Worm (Caenorhabditis elegans): ENCODE results near the gene hsp-75.

The hsp-75 gene

ce11 chrIII:7247740-7248139 is 21.2 kb upstream of the hsp-75 start, which contains the start of gene zmp-6:
zmp-6 (minus strand) TSS chrIII:7247840.
- TF ChIP-seq F10E7.11 (tag; optimal IDR thresholded peaks at IDR 0.05) = no peak
- TF ChIP-seq lsy-27 (tag; optimal IDR thresholded peaks at IDR 0.05; ENCODE audit: borderline replicate concordance, insufficient read depth) = no peak
- no peak for TF ChIP-seq dpff-1 (tag; optimal IDR thresholded peaks at IDR 0.05)
- no peak for TF ChIP-seq F49E8.2 (tag; optimal IDR thresholded peaks at IDR 0.05; ENCODE audit: insufficient read depth)
- no peak for TF ChIP-seq attf-6 (GFP tag; IDR thresholded peaks at IDR 0.05)
- TF ChIP-seq madf-10 (tag; optimal IDR thresholded peaks at IDR 0.05) = no peak
- TF ChIP-seq lir-1 (GFP tag; conservative IDR thresholded peaks at IDR 0.05) = no peak
- TF ChIP-seq Y67H2A.10 (GFP tag; conservative IDR thresholded peaks at IDR 0.05) = no peak
- no peak for TF ChIP-seq Y53G8AR.9 (GFP tag; conservative IDR thresholded peaks at IDR 0.05)
- TF ChIP-seq ztf-25 (GFP tag; IDR thresholded peaks at IDR 0.05) = no peak
- TF ChIP-seq ekl-4 (GFP tag; IDR thresholded peaks at IDR 0.05) = no peak
- no peak for TF ChIP-seq F22D6.2 (tag; optimal IDR thresholded peaks at IDR 0.05)
- no peak for TF ChIP-seq let-607 (tag; optimal IDR thresholded peaks at IDR 0.05)
- no peak for TF ChIP-seq aptf-3 (GFP tag; IDR thresholded peaks at IDR 0.05)
- no peak for TF ChIP-seq zfh-2 (GFP tag; conservative IDR thresholded peaks at IDR 0.05)
- TF ChIP-seq F57C9.4 (tag; optimal IDR thresholded peaks at IDR 0.05) = no peak

- TF ChIP-seq T26A5.8 (tag; optimal IDR thresholded peaks at IDR 0.05) (no peak), pbrm-1 (GFP tag; IDR thresholded peaks at IDR 0.05) (no peak), hrde-1 (tag; optimal IDR thresholded peaks at IDR 0.05; ENCODE audit: borderline replicate concordance) (no peak), B0336.3 (GFP tag; IDR thresholded peaks at IDR 0.05) (no peak), tlf-1 (GFP tag; optimal IDR thresholded peaks at IDR 0.05) (no peak)
Observed at ce11 chrIII:7246389-7246788, 19.9 kb upstream of the hsp-75 start.

ce11 chrIII:7242988-7243387 is 16.5 kb upstream of the hsp-75 start, which contains the start of gene osm-10:
osm-10 (plus strand) TSS chrIII:7243280.
- TF ChIP-seq aptf-3 (GFP tag; IDR thresholded peaks at IDR 0.05) (no peak), ceh-79 (tag; optimal IDR thresholded peaks at IDR 0.05) (no peak), mcd-1 (GFP tag; IDR thresholded peaks at IDR 0.05) (no peak), D2030.7 (GFP tag; IDR thresholded peaks at IDR 0.05) (no peak), pha-4 (tag; optimal IDR thresholded peaks at IDR 0.05) (no peak), ztf-6 (GFP tag; IDR thresholded peaks at IDR 0.05) (no peak)

- TF ChIP-seq ceh-79 (tag; optimal IDR thresholded peaks at IDR 0.05) = no peak
- TF ChIP-seq lsl-1 (GFP tag; optimal IDR thresholded peaks at IDR 0.05) = no peak
- no peak for TF ChIP-seq hrde-1 (tag; optimal IDR thresholded peaks at IDR 0.05; ENCODE audit: borderline replicate concordance)
- TF ChIP-seq attf-3 (GFP tag; conservative IDR thresholded peaks at IDR 0.05) = no peak
- TF ChIP-seq dox-1 (GFP tag; IDR thresholded peaks at IDR 0.05) = no peak
- no peak for TF ChIP-seq ets-4 (GFP tag; optimal IDR thresholded peaks at IDR 0.05)
- TF ChIP-seq F49E8.2 (tag; optimal IDR thresholded peaks at IDR 0.05; ENCODE audit: insufficient read depth) = no peak
- TF ChIP-seq K11D2.4 (GFP tag; IDR thresholded peaks at IDR 0.05) = no peak
- TF ChIP-seq Y56A3A.18 (GFP tag; IDR thresholded peaks at IDR 0.05) = no peak
- TF ChIP-seq ztf-26 (tag; optimal IDR thresholded peaks at IDR 0.05) = no peak
- no peak for TF ChIP-seq egrh-3 (GFP tag; IDR thresholded peaks at IDR 0.05)
- TF ChIP-seq hsf-1 (GFP tag; IDR thresholded peaks at IDR 0.05) = no peak
- TF ChIP-seq T07F8.4 (tag; optimal IDR thresholded peaks at IDR 0.05) = no peak
- no peak for TF ChIP-seq B0336.3 (GFP tag; IDR thresholded peaks at IDR 0.05)
- no peak for TF ChIP-seq let-526 (GFP tag; IDR thresholded peaks at IDR 0.05)
- TF ChIP-seq D2030.7 (GFP tag; IDR thresholded peaks at IDR 0.05) = no peak
- TF ChIP-seq repo-1 (tag; optimal IDR thresholded peaks at IDR 0.05) = no peak
- no peak for TF ChIP-seq snpc-1.3 (tag; optimal IDR thresholded peaks at IDR 0.05; ENCODE audit: insufficient read depth)
- no peak for TF ChIP-seq ceh-27 (GFP tag; optimal IDR thresholded peaks at IDR 0.05)
Observed at ce11 chrIII:7241065-7241464, 14.6 kb upstream of the hsp-75 start, which contains the start of gene ztf-31. ztf-31 (plus strand) TSS chrIII:7241365.
